Worm (Caenorhabditis elegans): Measurements from ENCODE around the gene thn-6.
"Not testable (repeated sequence)": the region's sequence is repeated elsewhere in the genome, so short reads cannot be mapped to it uniquely, and the experiment has no call there.

The thn-6 gene

DNA sequence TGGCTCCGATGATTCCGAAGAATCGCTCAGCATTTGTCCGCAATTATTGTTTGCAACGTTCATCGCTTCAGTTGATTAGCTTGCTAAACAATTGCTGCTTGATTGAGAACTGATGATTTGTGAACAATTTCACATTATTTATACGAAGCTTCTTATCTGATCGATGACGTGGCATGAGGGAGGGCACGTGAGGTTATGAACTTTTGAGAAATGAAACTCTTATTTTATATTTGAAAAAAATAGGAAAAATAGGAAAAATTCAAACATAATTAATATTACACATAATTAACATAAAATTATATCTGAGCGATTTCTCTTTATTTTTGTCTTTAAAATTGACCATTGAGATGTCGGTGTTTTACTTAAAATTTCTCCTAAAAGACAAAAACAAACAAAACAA lies 26.0 kb downstream of the thn-6 start, which contains the start of gene F36H12.10:
Gene F36H12.10 (minus strand): TSS at position 101 of the 400 bp plus-strand sequence.
- TF ChIP-seq ref-1 (GFP tag; conservative IDR thresholded peaks at IDR 0.05); T22C8.4 (GFP tag; IDR thresholded peaks at IDR 0.05); cog-1 (tag; optimal IDR thresholded peaks at IDR 0.05): not testable (repeated sequence)

DNA sequence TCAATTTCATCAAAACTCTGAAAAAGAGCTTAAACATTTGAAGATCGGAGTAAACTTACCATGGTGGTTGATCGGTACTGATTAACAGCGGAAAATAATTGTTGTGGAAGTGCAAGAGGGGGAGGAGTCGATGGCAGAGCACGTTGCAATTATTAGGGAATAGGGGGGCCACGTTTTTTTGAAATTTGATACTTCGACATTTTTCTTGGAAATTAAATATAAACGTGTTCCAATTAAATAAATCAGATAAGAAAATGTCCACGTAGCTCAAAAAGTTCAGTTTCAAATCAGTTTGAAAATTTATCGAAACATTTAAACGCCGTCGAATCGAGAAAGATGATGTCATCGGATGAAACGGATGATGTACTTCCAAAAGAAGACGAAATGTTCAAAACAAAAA lies 28.0 kb downstream of the thn-6 start, which contains the start of gene F36H12.9:
Gene F36H12.9 (plus strand): TSS at position 301 of the 400 bp plus-strand sequence.
- TF ChIP-seq klf-2 (GFP tag; conservative IDR thresholded peaks at IDR 0.05); T22C8.4 (GFP tag; IDR thresholded peaks at IDR 0.05); ref-1 (GFP tag; conservative IDR thresholded peaks at IDR 0.05): not testable (repeated sequence)

DNA sequence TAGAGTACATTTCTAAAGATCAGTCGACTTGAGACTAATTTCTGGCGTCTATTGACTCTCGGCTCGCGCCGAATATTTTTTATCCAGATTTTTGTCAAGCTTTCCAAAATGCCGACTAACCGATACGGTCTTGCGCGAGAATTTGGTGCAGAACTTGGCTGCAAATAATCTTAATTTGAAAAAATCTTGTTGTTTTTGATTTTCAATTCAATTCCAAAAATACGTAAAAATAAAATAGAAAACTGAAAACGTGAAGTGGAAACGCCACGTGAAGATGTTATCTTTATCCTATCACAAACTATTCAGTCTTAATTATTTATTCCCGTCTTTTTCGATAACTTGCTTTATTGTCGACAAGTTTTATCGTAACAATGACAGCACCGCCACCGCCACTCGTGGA lies 29.7 kb downstream of the thn-6 start, which contains the start of gene ttbk-2.1:
Gene ttbk-2.1 (plus strand): TSS at position 301 of the 400 bp plus-strand sequence.
- not testable (repeated sequence) for TF ChIP-seq T22C8.4 (GFP tag; IDR thresholded peaks at IDR 0.05); ztf-29 (GFP tag; IDR thresholded peaks at IDR 0.05); cog-1 (tag; optimal IDR thresholded peaks at IDR 0.05)

DNA sequence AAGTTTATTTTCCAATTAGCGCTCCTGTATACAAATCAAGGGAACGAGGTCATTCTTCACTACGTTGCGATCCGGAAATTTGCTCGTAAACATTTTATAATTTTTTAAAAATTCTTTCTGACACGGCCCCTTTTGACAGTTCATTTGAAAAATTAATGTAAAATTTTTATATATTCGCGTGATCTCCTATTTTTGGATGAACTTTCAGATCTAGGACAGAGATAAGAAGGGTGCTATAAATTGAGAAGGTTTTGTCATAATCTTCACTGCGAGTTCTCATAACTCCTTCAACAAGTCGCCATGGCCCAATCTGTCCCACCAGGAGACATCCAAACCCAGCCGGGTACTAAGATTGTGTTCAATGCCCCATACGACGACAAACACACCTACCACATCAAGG lies 31.6 kb downstream of the thn-6 start, which contains the start of gene msp-19:
Gene msp-19 (plus strand): TSS at position 301 of the 400 bp plus-strand sequence.
- TF ChIP-seq tab-1 (GFP tag; IDR thresholded peaks at IDR 0.05); ztf-23 (GFP tag; IDR thresholded peaks at IDR 0.05); cog-1 (tag; optimal IDR thresholded peaks at IDR 0.05): not testable (repeated sequence)

DNA sequence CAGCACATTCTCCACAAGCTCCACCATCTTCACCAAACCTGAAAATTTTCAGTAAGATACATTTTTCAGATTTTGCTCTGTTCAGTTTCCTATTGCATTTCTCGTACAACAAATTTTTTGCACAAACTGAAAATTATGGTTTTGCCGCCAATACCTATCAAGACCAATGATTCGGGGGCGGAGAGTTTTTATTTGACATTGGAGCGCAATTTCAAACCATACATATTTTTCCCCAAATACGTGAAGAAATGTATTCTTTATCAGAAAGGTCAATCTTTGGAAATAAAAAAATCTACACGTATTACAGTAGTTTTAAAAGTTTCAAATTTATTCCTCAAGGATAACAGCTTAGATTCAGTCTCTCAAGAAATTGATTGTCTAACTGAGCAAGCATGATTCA lies 37.8 kb downstream of the thn-6 start, which contains the start of gene F36H12.5:
Gene F36H12.5 (plus strand): TSS at position 301 of the 400 bp plus-strand sequence.
- TF ChIP-seq flt-1 (GFP tag; IDR thresholded peaks at IDR 0.05): no peak
- TF ChIP-seq ztf-23 (GFP tag; IDR thresholded peaks at IDR 0.05): no peak
- no peak for TF ChIP-seq ref-1 (GFP tag; conservative IDR thresholded peaks at IDR 0.05)
- TF ChIP-seq med-1 (GFP tag; optimal IDR thresholded peaks at IDR 0.05; ENCODE audit: insufficient read depth): no peak
- TF ChIP-seq T22C8.4 (GFP tag; IDR thresholded peaks at IDR 0.05): no peak
- TF ChIP-seq ztf-29 (GFP tag; IDR thresholded peaks at IDR 0.05): no peak
- no peak for TF ChIP-seq klf-2 (GFP tag; conservative IDR thresholded peaks at IDR 0.05)
- no peak for TF ChIP-seq tab-1 (GFP tag; IDR thresholded peaks at IDR 0.05)
- no peak for TF ChIP-seq cog-1 (tag; optimal IDR thresholded peaks at IDR 0.05)

DNA sequence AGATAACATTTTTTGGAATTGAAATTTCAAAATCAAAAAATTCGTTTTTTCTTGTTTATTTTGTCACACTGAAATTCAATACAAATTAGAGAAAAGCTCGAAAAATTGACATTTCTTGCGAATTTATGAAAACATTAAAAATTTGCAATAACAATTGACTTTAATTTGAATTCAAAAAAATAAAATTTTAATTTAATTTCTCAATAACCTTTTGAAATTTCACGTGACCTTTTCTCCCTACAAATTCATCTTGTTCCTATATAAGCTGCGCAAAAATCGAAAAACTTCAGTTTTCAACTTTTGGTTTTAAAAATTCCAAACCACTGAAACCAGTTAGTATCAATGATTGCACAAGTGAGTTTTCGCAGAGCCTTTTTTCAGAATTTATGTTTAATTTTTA lies 40.1 kb downstream of the thn-6 start, which contains the start of gene F36H12.4:
Gene F36H12.4 (plus strand): TSS at position 301 of the 400 bp plus-strand sequence.
- TF ChIP-seq ztf-23 (GFP tag; IDR thresholded peaks at IDR 0.05): no peak
- no peak for TF ChIP-seq klf-2 (GFP tag; conservative IDR thresholded peaks at IDR 0.05)
- TF ChIP-seq T22C8.4 (GFP tag; IDR thresholded peaks at IDR 0.05): no peak
- no peak for TF ChIP-seq flt-1 (GFP tag; IDR thresholded peaks at IDR 0.05)
- TF ChIP-seq tab-1 (GFP tag; IDR thresholded peaks at IDR 0.05): no peak
- no peak for TF ChIP-seq cog-1 (tag; optimal IDR thresholded peaks at IDR 0.05)
- TF ChIP-seq ref-1 (GFP tag; conservative IDR thresholded peaks at IDR 0.05): no peak
- no peak for TF ChIP-seq ztf-29 (GFP tag; IDR thresholded peaks at IDR 0.05)
- no peak for TF ChIP-seq med-1 (GFP tag; optimal IDR thresholded peaks at IDR 0.05; ENCODE audit: insufficient read depth)

DNA sequence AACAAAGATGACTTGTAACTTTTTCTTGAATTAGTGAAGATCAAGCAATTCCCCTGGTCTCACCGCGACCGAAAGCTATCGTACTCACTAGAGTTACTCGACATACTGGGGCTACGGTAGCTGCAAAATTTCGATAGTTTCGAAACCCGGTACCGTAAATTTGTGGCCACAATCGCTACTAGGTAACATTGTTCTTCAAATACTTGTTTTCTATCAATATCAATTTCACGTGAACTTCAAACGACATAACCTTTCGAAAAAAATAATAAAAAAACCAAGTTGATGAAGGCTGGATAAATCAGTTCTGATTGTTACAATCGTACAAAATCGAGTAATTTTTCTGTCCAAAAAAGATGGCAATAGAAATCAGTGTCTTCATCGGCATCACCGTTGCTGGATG lies 43.8 kb downstream of the thn-6 start, which contains the start of gene F36H12.3:
Gene F36H12.3 (plus strand): TSS at position 301 of the 400 bp plus-strand sequence.
- TF ChIP-seq cog-1 (tag; optimal IDR thresholded peaks at IDR 0.05) (no peak), ztf-23 (GFP tag; IDR thresholded peaks at IDR 0.05) (no peak)

DNA sequence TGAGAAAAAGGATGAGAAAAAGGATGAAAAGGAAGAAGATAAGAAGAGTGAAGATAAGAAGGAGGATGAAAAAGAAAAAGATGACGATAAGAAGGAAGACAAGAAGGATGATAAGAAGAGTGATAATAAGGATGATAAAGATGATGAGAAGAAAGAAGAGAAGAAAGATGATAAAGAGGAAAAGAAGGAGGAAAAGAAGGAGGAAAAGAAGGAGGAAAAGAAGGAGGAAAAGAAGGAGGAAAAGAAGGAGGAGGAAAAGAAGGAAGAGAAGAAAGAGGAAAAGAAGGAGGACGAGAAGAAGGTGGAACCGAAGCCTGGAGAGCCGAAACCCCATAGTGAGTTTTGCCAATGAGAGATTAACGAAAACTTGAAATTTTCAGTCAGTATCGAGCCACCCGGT lies 44.7 kb downstream of the thn-6 start:
- TF ChIP-seq T22C8.4 (GFP tag; IDR thresholded peaks at IDR 0.05): no peak
- no peak for TF ChIP-seq ztf-23 (GFP tag; IDR thresholded peaks at IDR 0.05)
- no peak for TF ChIP-seq klf-2 (GFP tag; conservative IDR thresholded peaks at IDR 0.05)
- no peak for TF ChIP-seq flt-1 (GFP tag; IDR thresholded peaks at IDR 0.05)
- TF ChIP-seq cog-1 (tag; optimal IDR thresholded peaks at IDR 0.05): no peak
- no peak for TF ChIP-seq tab-1 (GFP tag; IDR thresholded peaks at IDR 0.05)
- no peak for TF ChIP-seq ref-1 (GFP tag; conservative IDR thresholded peaks at IDR 0.05)
- TF ChIP-seq ztf-29 (GFP tag; IDR thresholded peaks at IDR 0.05): no peak

DNA sequence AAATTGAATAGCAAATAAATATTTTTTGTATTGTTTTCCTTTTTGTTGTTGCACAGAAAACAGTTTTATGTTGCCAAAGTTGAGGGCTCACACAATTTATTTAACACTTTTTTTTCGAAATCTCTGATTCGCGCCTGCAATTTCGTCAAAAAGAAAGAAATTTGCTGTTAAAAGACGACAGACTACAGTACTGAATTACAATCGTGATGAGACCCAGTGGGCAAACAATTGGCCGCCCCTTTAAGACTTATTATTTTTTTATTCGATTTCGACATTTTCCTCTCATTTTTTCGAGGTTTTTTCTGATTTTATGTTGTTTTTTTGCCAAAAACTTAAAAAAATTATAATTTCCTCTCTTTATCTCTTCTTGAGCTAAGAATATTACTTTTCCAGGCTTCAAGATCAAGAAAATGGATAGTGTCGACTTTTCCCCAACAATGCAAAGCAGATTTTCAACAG lies 45.4 kb downstream of the thn-6 start, which contains the start of gene slfl-4:
Gene slfl-4 (plus strand): TSS at position 409 of the 459 bp plus-strand sequence.
- no peak for TF ChIP-seq med-1 (GFP tag; optimal IDR thresholded peaks at IDR 0.05; ENCODE audit: insufficient read depth)
- TF ChIP-seq ztf-29 (GFP tag; IDR thresholded peaks at IDR 0.05): no peak
- TF ChIP-seq cog-1 (tag; optimal IDR thresholded peaks at IDR 0.05): no peak
- no peak for TF ChIP-seq T22C8.4 (GFP tag; IDR thresholded peaks at IDR 0.05)

DNA sequence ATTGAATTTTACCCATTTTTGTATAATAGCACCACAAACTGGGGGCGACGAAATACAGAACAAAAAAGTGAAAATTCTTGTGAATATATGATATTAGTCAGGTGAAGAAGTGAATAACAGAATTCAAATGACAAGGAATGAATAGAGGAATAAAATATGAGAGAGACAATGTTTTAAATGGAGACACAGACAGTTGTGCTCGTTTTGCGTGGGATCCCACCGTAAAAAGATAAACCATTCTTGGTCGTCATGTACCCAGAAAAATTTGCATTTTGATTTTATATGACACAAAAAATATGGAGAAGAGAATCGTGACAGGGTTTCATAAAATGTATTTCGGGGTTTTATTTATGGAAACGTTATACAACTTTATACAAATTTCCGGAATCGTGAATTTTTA lies 49.0 kb downstream of the thn-6 start, which contains the start of gene F36H12.17:
Gene F36H12.17 (minus strand): TSS at position 101 of the 400 bp plus-strand sequence.
- no peak for TF ChIP-seq klf-2 (GFP tag; conservative IDR thresholded peaks at IDR 0.05)
- no peak for TF ChIP-seq T22C8.4 (GFP tag; IDR thresholded peaks at IDR 0.05)
- TF ChIP-seq tab-1 (GFP tag; IDR thresholded peaks at IDR 0.05): no peak
- no peak for TF ChIP-seq med-1 (GFP tag; optimal IDR thresholded peaks at IDR 0.05; ENCODE audit: insufficient read depth)
- TF ChIP-seq ref-1 (GFP tag; conservative IDR thresholded peaks at IDR 0.05): no peak
- no peak for TF ChIP-seq ztf-23 (GFP tag; IDR thresholded peaks at IDR 0.05)
- TF ChIP-seq cog-1 (tag; optimal IDR thresholded peaks at IDR 0.05): no peak
- no peak for TF ChIP-seq ztf-29 (GFP tag; IDR thresholded peaks at IDR 0.05)
- no peak for TF ChIP-seq flt-1 (GFP tag; IDR thresholded peaks at IDR 0.05)

Data from whole organism, midembryonic.